Worm (Caenorhabditis elegans): ENCODE measurements around the gene W03C9.5.

Gene W03C9.5

ce11 chrII:11928752-11929151, 38.6 kb downstream of the W03C9.5 start (continued):
- TF ChIP-seq mxl-3 (GFP tag; optimal IDR thresholded peaks at IDR 0.05) (peak; percentile 76), hlh-30 (tag; optimal IDR thresholded peaks at IDR 0.05; ENCODE audit: insufficient read depth) (peak; percentile 42), madf-9 (GFP tag; conservative IDR thresholded peaks at IDR 0.05) (no peak), F26F4.8 (GFP tag; conservative IDR thresholded peaks at IDR 0.05) (no peak), mdl-1 (tag; optimal IDR thresholded peaks at IDR 0.05) (peak in 1 of 2 experiments; percentile 41), mep-1 (tag; optimal IDR thresholded peaks at IDR 0.05) (peak; percentile 43), nhr-25 (tag; optimal IDR thresholded peaks at IDR 0.05; ENCODE audit: borderline replicate concordance, insufficient read depth) (peak; percentile 93), dve-1 (tag; optimal IDR thresholded peaks at IDR 0.05; ENCODE audit: insufficient read depth) (peak; percentile 12), mes-2 (tag; optimal IDR thresholded peaks at IDR 0.05; ENCODE audit: poor library complexity, severe bottlenecking) (no peak), ceh-32 (tag; optimal IDR thresholded peaks at IDR 0.05; ENCODE audit: poor library complexity) (no peak)

ce11 chrII:11926501-11926900, 40.8 kb downstream of the W03C9.5 start:
- peak in 1 of 2 experiments; percentile 85 for TF ChIP-seq lsy-2 (tag; optimal IDR thresholded peaks at IDR 0.05)
- no peak for TF ChIP-seq mdt-29 (GFP tag; IDR thresholded peaks at IDR 0.05)
- TF ChIP-seq nhr-25 (tag; optimal IDR thresholded peaks at IDR 0.05; ENCODE audit: borderline replicate concordance, insufficient read depth), result peak; percentile 33

ce11 chrII:11925203-11925602, 42.1 kb downstream of the W03C9.5 start:
- TF ChIP-seq zfp-3 (GFP tag; conservative IDR thresholded peaks at IDR 0.05), result no peak
- TF ChIP-seq nhr-11 (tag; optimal IDR thresholded peaks at IDR 0.05), result no peak
- TF ChIP-seq daf-8 (GFP tag; IDR thresholded peaks at IDR 0.05), result no peak
- TF ChIP-seq Y75B8A.6 (GFP tag; IDR thresholded peaks at IDR 0.05), result no peak
- peak in 1 of 2 experiments; percentile 12 for TF ChIP-seq unc-62 (GFP tag; optimal IDR thresholded peaks at IDR 0.05 in 1 of 2)
- TF ChIP-seq unc-62 (tag; optimal IDR thresholded peaks at IDR 0.05), result no peak
- TF ChIP-seq zfp-2 (tag; optimal IDR thresholded peaks at IDR 0.05), result no peak
- no peak for TF ChIP-seq attf-4 (tag; optimal IDR thresholded peaks at IDR 0.05)
- TF ChIP-seq nhr-28 (tag; optimal IDR thresholded peaks at IDR 0.05), result no peak
- TF ChIP-seq fkh-10 (GFP tag; optimal IDR thresholded peaks at IDR 0.05), result no peak
- TF ChIP-seq duxl-1 (tag; optimal IDR thresholded peaks at IDR 0.05; ENCODE audit: poor library complexity), result no peak
- TF ChIP-seq hif-1 (tag; optimal IDR thresholded peaks at IDR 0.05), result no peak
- no peak for TF ChIP-seq dmd-6 (GFP tag; IDR thresholded peaks at IDR 0.05)
- TF ChIP-seq aha-1 (tag), result peak; percentile 87
- TF ChIP-seq vab-7 (GFP tag; IDR thresholded peaks at IDR 0.05), result no peak
- no peak for TF ChIP-seq pha-4 (GFP tag; IDR thresholded peaks at IDR 0.05)
- TF ChIP-seq pha-4 (tag; optimal IDR thresholded peaks at IDR 0.05), result peak; percentile 27
- TF ChIP-seq tra-1 (GFP tag; IDR thresholded peaks at IDR 0.05), result no peak
- no peak for TF ChIP-seq unc-130 (GFP tag; optimal IDR thresholded peaks at IDR 0.05)
- no peak for TF ChIP-seq rbr-2 (tag; optimal IDR thresholded peaks at IDR 0.05)
- no peak for TF ChIP-seq nhr-77 (tag; optimal IDR thresholded peaks at IDR 0.05)
- no peak for TF ChIP-seq arid-1 (GFP tag; conservative IDR thresholded peaks at IDR 0.05)
- TF ChIP-seq unc-39 (tag; optimal IDR thresholded peaks at IDR 0.05), result no peak
- TF ChIP-seq zip-11 (GFP tag; IDR thresholded peaks at IDR 0.05), result no peak

Data from whole organism, L4 larva.